Fruit fly (Drosophila melanogaster) whole organism, embryonic: ENCODE results near the gene PhKgamma.

Source experiments
- BtbVII ChIP-seq: fragments of 200-800 bp; sonication (Bioruptor generic); optimal IDR thresholded peaks from 3 replicates; lab custom pipeline; 2017; ENCODE audit warnings: missing biosample characterization, mild to moderate bottlenecking, missing genetic modification characterization
- CG10321 ChIP-seq: fragments of 200-800 bp; sonication (Bioruptor generic); IDR thresholded peaks from 2 replicates; pipeline ENCODE4 v1.3.6; 2022; ENCODE audit warnings: missing biosample characterization, missing genetic modification characterization
- CG14050 ChIP-seq: fragments of 200-800 bp; sonication (Bioruptor generic); IDR thresholded peaks from 3 replicates; pipeline ENCODE4 v1.3.6; 2022; ENCODE audit warnings: missing biosample characterization, missing genetic modification characterization
- CG1832 ChIP-seq: fragments of 200-800 bp; sonication (Bioruptor generic); optimal IDR thresholded peaks from 2 replicates; lab custom pipeline; 2017; ENCODE audit warnings: missing biosample characterization, mild to moderate bottlenecking, missing genetic modification characterization, inconsistent platforms
- CG2120 ChIP-seq: fragments of 200-800 bp; sonication (Bioruptor generic); optimal IDR thresholded peaks from 3 replicates; lab custom pipeline; 2016; ENCODE audit warnings: missing biosample characterization, missing genetic modification characterization
- CG2199 ChIP-seq: fragments of 200-800 bp; sonication (Bioruptor generic); IDR thresholded peaks from 3 replicates; pipeline ENCODE4 v1.3.6; 2022; ENCODE audit warnings: missing biosample characterization, missing genetic modification characterization
- CG34224 ChIP-seq: fragments of 200-800 bp; sonication (Bioruptor generic); IDR thresholded peaks from 3 replicates; pipeline ENCODE4 v1.3.6; 2022; ENCODE audit warnings: missing biosample characterization, missing genetic modification characterization; ENCODE audit not compliant: partially characterized antibody
- CG34376 ChIP-seq: fragments of 200-800 bp; sonication (Bioruptor generic); optimal IDR thresholded peaks from 2 replicates; lab custom pipeline; 2018; ENCODE audit warnings: missing biosample characterization, mild to moderate bottlenecking, missing genetic modification characterization
- CG43689 ChIP-seq: fragments of 200-800 bp; sonication (Bioruptor generic); IDR thresholded peaks from 2 replicates; pipeline ENCODE4 v1.3.6; 2022; ENCODE audit warnings: missing biosample characterization, missing genetic modification characterization
- CG8478 ChIP-seq: fragments of >200 bp; optimal IDR thresholded peaks from 2 replicates; lab custom pipeline; 2018
- Deaf1 ChIP-seq: fragments of 200-800 bp; optimal IDR thresholded peaks from 3 replicates; lab custom pipeline; 2019; ENCODE audit warnings: missing biosample characterization, mild to moderate bottlenecking, missing genetic modification characterization, moderate library complexity
- Ets65A ChIP-seq: fragments of 200-800 bp; sonication (Bioruptor generic); peaks from one replicate; lab custom pipeline; 2016; ENCODE audit warnings: missing biosample characterization, missing genetic modification characterization
- Hmx ChIP-seq: fragments of 200-800 bp; sonication (Bioruptor generic); optimal IDR thresholded peaks from 2 replicates; lab custom pipeline; 2016; ENCODE audit warnings: missing biosample characterization, missing genetic modification characterization
- Myb ChIP-seq: fragments of 200-800 bp; sonication (Bioruptor generic); optimal IDR thresholded peaks from 2 replicates; lab custom pipeline; 2016; ENCODE audit warnings: missing biosample characterization, missing genetic modification characterization
- NFAT ChIP-seq: fragments of 200-800 bp; sonication (Bioruptor generic); IDR thresholded peaks from 2 replicates; pipeline ENCODE4 v1.3.6; 2022; ENCODE audit warnings: missing biosample characterization, missing genetic modification characterization
- Trl ChIP-seq, 3 experiments: fragments of >200 bp in 2 of 3; fragments of 200-800 bp in 1 of 3; sonication (Bioruptor generic) in 1 of 3; optimal IDR thresholded peaks; 2 replicates in 1 of 3; 3 replicates in 2 of 3; lab custom pipeline; 2016 to 2017; ENCODE audit warnings: missing biosample characterization in 1 of 3, missing genetic modification characterization in 1 of 3
- bbx ChIP-seq: fragments of 200-800 bp; sonication (Bioruptor generic); IDR thresholded peaks from 2 replicates; pipeline ENCODE4 v1.3.6; 2022; ENCODE audit warnings: missing biosample characterization, missing genetic modification characterization; ENCODE audit not compliant: partially characterized antibody
- btn ChIP-seq: fragments of 200-800 bp; sonication (Bioruptor generic); optimal IDR thresholded peaks from 2 replicates; lab custom pipeline; 2016; ENCODE audit warnings: missing biosample characterization, missing genetic modification characterization
- cg ChIP-seq: fragments of 200-800 bp; sonication (Bioruptor generic); optimal IDR thresholded peaks from 3 replicates; lab custom pipeline; 2019; ENCODE audit warnings: missing biosample characterization, mild to moderate bottlenecking, missing genetic modification characterization, moderate library complexity
- crp ChIP-seq, 2 experiments: fragments of 200-800 bp; sonication (Bioruptor generic); optimal IDR thresholded peaks; 2 replicates in 1 of 2; 3 replicates in 1 of 2; lab custom pipeline; 2017; ENCODE audit warnings: missing biosample characterization in 2 of 2, missing genetic modification characterization in 2 of 2, mild to moderate bottlenecking in 1 of 2, moderate library complexity in 1 of 2
- dm ChIP-seq: fragments of 200-800 bp; sonication (Bioruptor generic); optimal IDR thresholded peaks from 3 replicates; lab custom pipeline; 2016; ENCODE audit warnings: missing biosample characterization, missing genetic modification characterization
- exex ChIP-seq: fragments of 200-800 bp; sonication (Bioruptor generic); optimal IDR thresholded peaks from 4 replicates; lab custom pipeline; 2018; ENCODE audit warnings: missing biosample characterization, mild to moderate bottlenecking, missing genetic modification characterization, moderate library complexity
- eyg ChIP-seq: fragments of 200-800 bp; sonication (Bioruptor generic); optimal IDR thresholded peaks from 3 replicates; lab custom pipeline; 2016; ENCODE audit warnings: missing biosample characterization, missing genetic modification characterization
- grn ChIP-seq: fragments of 200-800 bp; sonication (Bioruptor generic); optimal IDR thresholded peaks from 3 replicates; lab custom pipeline; 2017; ENCODE audit warnings: missing biosample characterization, missing genetic modification characterization
- hkb ChIP-seq, 2 experiments: fragments of 200-800 bp in 1 of 2; fragments of >200 bp in 1 of 2; sonication (Bioruptor generic) in 1 of 2; IDR thresholded peaks in 1 of 2; optimal IDR thresholded peaks in 1 of 2; 2 replicates each; pipeline versions ENCODE4 v1.3.6 to Lab custom; 2017 to 2022; ENCODE audit warnings: missing biosample characterization in 1 of 2, missing genetic modification characterization in 1 of 2
- nom ChIP-seq: fragments of 200-800 bp; sonication (Bioruptor generic); optimal IDR thresholded peaks from 2 replicates; lab custom pipeline; 2017; ENCODE audit warnings: missing biosample characterization, missing genetic modification characterization, mild to moderate bottlenecking, moderate library complexity, missing genetic modification reagents
- pfk ChIP-seq: fragments of 200-800 bp; sonication (Bioruptor generic); optimal IDR thresholded peaks from 2 replicates; lab custom pipeline; 2018; ENCODE audit warnings: missing biosample characterization, mild to moderate bottlenecking, missing genetic modification characterization, moderate library complexity
- sc ChIP-seq, 3 experiments: fragments of >200 bp in 2 of 3; fragments of 200-800 bp in 1 of 3; sonication (Bioruptor generic) in 1 of 3; optimal IDR thresholded peaks; 2 replicates in 2 of 3; 3 replicates in 1 of 3; lab custom pipeline; 2017; ENCODE audit warnings: mild to moderate bottlenecking in 1 of 3, missing biosample characterization in 1 of 3, missing genetic modification characterization in 1 of 3, missing genetic modification reagents in 1 of 3
- sens ChIP-seq: fragments of 200-800 bp; sonication (Bioruptor generic); peaks from one replicate; lab custom pipeline; 2016; ENCODE audit warnings: missing biosample characterization, missing genetic modification characterization
- sna ChIP-seq: fragments of 200-800 bp; sonication (Bioruptor generic); IDR thresholded peaks from 2 replicates; pipeline ENCODE4 v1.3.6; 2022; ENCODE audit warnings: missing biosample characterization, missing genetic modification characterization; ENCODE audit not compliant: partially characterized antibody
- tll ChIP-seq, 2 experiments: fragments of 200-800 bp in 1 of 2; fragments of >200 bp in 1 of 2; sonication (Bioruptor generic) in 1 of 2; optimal IDR thresholded peaks; 2 replicates each; lab custom pipeline; 2017 to 2019; ENCODE audit warnings: missing biosample characterization in 2 of 2, missing genetic modification characterization in 2 of 2, mild to moderate bottlenecking in 1 of 2, moderate library complexity in 1 of 2
- z ChIP-seq: fragments of 200-800 bp; sonication (Bioruptor generic); IDR thresholded peaks from 3 replicates; pipeline ENCODE4 v1.3.6; 2022; ENCODE audit warnings: missing biosample characterization, missing genetic modification characterization
- zfh1 ChIP-seq: fragments of 200-800 bp; sonication (Bioruptor generic); IDR thresholded peaks from 3 replicates; pipeline ENCODE4 v1.3.6; 2022; ENCODE audit warnings: missing biosample characterization, missing genetic modification characterization

Gene PhKgamma

dm6 chrX:11687666-11688492 is 7.1 kb upstream of the PhKgamma start (continued):
- TF ChIP-seq Deaf1 (tag; lab: Kevin White, UChicago) = peak; percentile 48
- no peak for TF ChIP-seq CG14050
- no peak for TF ChIP-seq btn
- TF ChIP-seq grn (GFP tag; lab: Kevin White, UChicago) = peak; percentile 90
- peak; percentile 40 for TF ChIP-seq exex (tag; lab: Kevin White, UChicago)
- TF ChIP-seq nom (GFP tag; lab: Kevin White, UChicago) = peak; percentile 3
- no peak for TF ChIP-seq sc (optimal IDR thresholded peaks at IDR 0.05; lab: Kevin White, UChicago)
- TF ChIP-seq sc (GFP tag; optimal IDR thresholded peaks at IDR 0.05; lab: Kevin White, UChicago) = no peak
- TF ChIP-seq cg (GFP tag; lab: Kevin White, UChicago) = peak; percentile 66
- peak; percentile 47 for TF ChIP-seq CG34376 (GFP tag; lab: Kevin White, UChicago)
- no peak for TF ChIP-seq dm (GFP tag; lab: Kevin White, UChicago)

dm6 chrX:11689669-11690068 is 5.3 kb upstream of the PhKgamma start:
- TF ChIP-seq crp (GFP tag; optimal IDR thresholded peaks at IDR 0.05; lab: Kevin White, UChicago) = no peak
- TF ChIP-seq eyg = no peak
- peak in 1 of 2 experiments; percentile 6 for TF ChIP-seq tll (GFP tag; optimal IDR thresholded peaks at IDR 0.05; lab: Kevin White, UChicago)
- TF ChIP-seq CG34224 (GFP tag; lab: Robert Waterston, UW) = no peak
- TF ChIP-seq CG1832 = peak; percentile 53
- TF ChIP-seq Trl (optimal IDR thresholded peaks at IDR 0.05; lab: Kevin White, UChicago) = peak in 1 of 2 experiments; percentile 20
- TF ChIP-seq Trl (GFP tag; optimal IDR thresholded peaks at IDR 0.05; lab: Kevin White, UChicago) = no peak
- TF ChIP-seq CG10321 = peak; percentile 47; the same call in 1 of the 2 replicates

dm6 chrX:11695883-11696211 is 910 bp downstream of the PhKgamma start:
- no peak for TF ChIP-seq BtbVII (GFP tag; lab: Kevin White, UChicago)
- TF ChIP-seq sens (GFP tag; lab: Kevin White, UChicago) = peak; percentile 44
- TF ChIP-seq hkb (optimal IDR thresholded peaks at IDR 0.05; lab: Kevin White, UChicago) = no peak
- TF ChIP-seq hkb (GFP tag; IDR thresholded peaks at IDR 0.05; lab: Robert Waterston, UW) = 0 out of 2 replicates have a peak, but pooled peaks have one; percentile 12
- TF ChIP-seq tll (GFP tag; optimal IDR thresholded peaks at IDR 0.05; lab: Kevin White, UChicago) = peak in 1 of 2 experiments; percentile 4
- TF ChIP-seq NFAT (GFP tag; lab: Robert Waterston, UW) = no peak
- TF ChIP-seq zfh1 (GFP tag; lab: Robert Waterston, UW) = no peak
- 0 out of 3 replicates have a peak, but pooled peaks have one; percentile 54 for TF ChIP-seq CG2199 (GFP tag; lab: Robert Waterston, UW)
- no peak for TF ChIP-seq Hmx (GFP tag; lab: Kevin White, UChicago)
- no peak for TF ChIP-seq CG43689 (GFP tag; lab: Robert Waterston, UW)
- TF ChIP-seq pfk (GFP tag; lab: Kevin White, UChicago) = peak; percentile 92
- peak; percentile 88 for TF ChIP-seq Deaf1 (tag; lab: Kevin White, UChicago)
- TF ChIP-seq bbx (GFP tag; lab: Robert Waterston, UW) = 0 out of 2 replicates have a peak, but pooled peaks have one; percentile 16
- TF ChIP-seq Myb = no peak
- TF ChIP-seq Trl (optimal IDR thresholded peaks at IDR 0.05; lab: Kevin White, UChicago) = peak in 1 of 2 experiments; percentile 18
- no peak for TF ChIP-seq Trl (GFP tag; optimal IDR thresholded peaks at IDR 0.05; lab: Kevin White, UChicago)
- TF ChIP-seq z (GFP tag; lab: Robert Waterston, UW) = no peak

- TF ChIP-seq sna = 0 out of 2 replicates have a peak, but pooled peaks have one; percentile 16
- TF ChIP-seq CG2120 (GFP tag; lab: Kevin White, UChicago) = no peak
- peak; percentile 45 for TF ChIP-seq Ets65A (GFP tag; lab: Kevin White, UChicago)
- TF ChIP-seq CG8478 (lab: Kevin White, UChicago) = peak; percentile 64
Observed at dm6 chrX:11700765-11701164, 5.8 kb downstream of the PhKgamma start.
